Fruit fly (Drosophila melanogaster) whole organism, prepupa: ENCODE results near the gene Liprin-beta.
A peak's percentile ranks its signal among the peaks of the same experiment; 100 is the strongest.

Experiments used
- CG10631 ChIP-seq: fragments of 200-800 bp; sonication (Bioruptor generic); optimal IDR thresholded peaks from 2 replicates; lab custom pipeline; 2016; ENCODE audit warnings: missing biosample characterization, missing genetic modification characterization
- CG10669 ChIP-seq: fragments of 200-800 bp; sonication (Bioruptor generic); optimal IDR thresholded peaks from 3 replicates; lab custom pipeline; 2018; ENCODE audit warnings: missing biosample characterization, mild to moderate bottlenecking, missing genetic modification characterization, moderate library complexity
- CG11294 ChIP-seq: fragments of 200-800 bp; sonication (Bioruptor generic); IDR thresholded peaks from 2 replicates; pipeline ENCODE4 v1.3.6; 2022; ENCODE audit warnings: missing biosample characterization, missing genetic modification characterization
- CG1621 ChIP-seq: fragments of 200-800 bp; sonication (Bioruptor generic); optimal IDR thresholded peaks from 3 replicates; lab custom pipeline; 2018; ENCODE audit warnings: missing biosample characterization, mild to moderate bottlenecking, missing genetic modification characterization
- CG16779 ChIP-seq: fragments of 200-800 bp; sonication (Bioruptor generic); optimal IDR thresholded peaks from 3 replicates; lab custom pipeline; 2017; ENCODE audit warnings: missing biosample characterization, mild to moderate bottlenecking, missing genetic modification characterization
- CG31627 ChIP-seq: fragments of 200-800 bp; sonication (Bioruptor generic); optimal IDR thresholded peaks from 3 replicates; lab custom pipeline; 2016; ENCODE audit warnings: missing biosample characterization, missing genetic modification characterization
- CG34406 ChIP-seq: fragments of 200-800 bp; sonication (Bioruptor generic); optimal IDR thresholded peaks from 3 replicates; lab custom pipeline; 2016; ENCODE audit warnings: missing biosample characterization, missing genetic modification characterization
- CG3919 ChIP-seq: fragments of 200-800 bp; sonication (Bioruptor generic); optimal IDR thresholded peaks from 3 replicates; lab custom pipeline; 2016; ENCODE audit warnings: missing biosample characterization, missing genetic modification characterization
- CG6163 ChIP-seq: fragments of 200-800 bp; sonication (Bioruptor generic); IDR thresholded peaks from 3 replicates; pipeline ENCODE4 v1.3.6; 2022; ENCODE audit warnings: missing biosample characterization, missing genetic modification characterization
- CG6276 ChIP-seq: fragments of 200-800 bp; sonication (Bioruptor generic); optimal IDR thresholded peaks from 2 replicates; lab custom pipeline; 2017; ENCODE audit warnings: missing biosample characterization, mild to moderate bottlenecking, missing genetic modification characterization
- CG6808 ChIP-seq: fragments of 200-800 bp; sonication (Bioruptor generic); optimal IDR thresholded peaks from 3 replicates; lab custom pipeline; 2017; ENCODE audit warnings: missing biosample characterization, missing genetic modification characterization, mild to moderate bottlenecking, moderate library complexity, missing genetic modification reagents
- CG6854 ChIP-seq: fragments of 200-800 bp; sonication (Bioruptor generic); optimal IDR thresholded peaks from 2 replicates; lab custom pipeline; 2017; ENCODE audit warnings: missing biosample characterization, mild to moderate bottlenecking, missing genetic modification characterization
- CG7368 ChIP-seq: fragments of 200-800 bp; sonication (Bioruptor generic); optimal IDR thresholded peaks from 3 replicates; lab custom pipeline; 2016; ENCODE audit warnings: missing biosample characterization, missing genetic modification characterization
- CG8119 ChIP-seq: fragments of 200-800 bp; sonication (Bioruptor generic); IDR thresholded peaks from 3 replicates; pipeline ENCODE4 v1.3.6; 2022; ENCODE audit warnings: missing biosample characterization, missing genetic modification characterization
- CG8632 ChIP-seq: fragments of 200-800 bp; sonication (Bioruptor generic); optimal IDR thresholded peaks from 3 replicates; lab custom pipeline; 2016; ENCODE audit warnings: missing biosample characterization, missing genetic modification characterization
- Eip75B ChIP-seq: fragments of 200-800 bp; sonication (Bioruptor generic); optimal IDR thresholded peaks from 3 replicates; lab custom pipeline; 2016; ENCODE audit warnings: missing biosample characterization, missing genetic modification characterization
- Eip78C ChIP-seq: fragments of 200-800 bp; sonication (Bioruptor generic); peaks from one replicate; lab custom pipeline; 2016; ENCODE audit warnings: missing biosample characterization, missing genetic modification characterization
- Eip93F ChIP-seq: fragments of 200-800 bp; sonication (Bioruptor generic); optimal IDR thresholded peaks from 2 replicates; lab custom pipeline; 2016; ENCODE audit warnings: missing biosample characterization, mild to moderate bottlenecking, missing genetic modification characterization
- Ets21C ChIP-seq: fragments of 200-800 bp; sonication (Bioruptor generic); optimal IDR thresholded peaks from 3 replicates; lab custom pipeline; 2016; ENCODE audit warnings: missing biosample characterization, missing genetic modification characterization
- Ets96B ChIP-seq: fragments of 200-800 bp; optimal IDR thresholded peaks from 2 replicates; lab custom pipeline; 2019; ENCODE audit warnings: missing biosample characterization, mild to moderate bottlenecking, missing genetic modification characterization, moderate library complexity
- Hr39 ChIP-seq: fragments of 200-800 bp; sonication (Bioruptor generic); optimal IDR thresholded peaks from 2 replicates; lab custom pipeline; 2016; ENCODE audit warnings: missing biosample characterization, missing genetic modification characterization
- Hr4 ChIP-seq: fragments of 200-800 bp; sonication (Bioruptor generic); optimal IDR thresholded peaks from 3 replicates; lab custom pipeline; 2016; ENCODE audit warnings: missing biosample characterization, missing genetic modification characterization
- OdsH ChIP-seq: fragments of 200-800 bp; sonication (Bioruptor generic); optimal IDR thresholded peaks from 3 replicates; lab custom pipeline; 2016; ENCODE audit warnings: missing biosample characterization, missing genetic modification characterization
- Sox15 ChIP-seq: fragments of 200-800 bp; sonication (Bioruptor generic); optimal IDR thresholded peaks from 3 replicates; lab custom pipeline; 2016; ENCODE audit warnings: missing biosample characterization, missing genetic modification characterization
- achi ChIP-seq: fragments of 200-800 bp; sonication (Bioruptor generic); optimal IDR thresholded peaks from 3 replicates; lab custom pipeline; 2016; ENCODE audit warnings: missing biosample characterization, missing genetic modification characterization
- acj6 ChIP-seq: fragments of 200-800 bp; sonication (Bioruptor generic); optimal IDR thresholded peaks from 3 replicates; lab custom pipeline; 2016; ENCODE audit warnings: missing biosample characterization, missing genetic modification characterization
- dac ChIP-seq: fragments of 200-800 bp; sonication (Bioruptor generic); optimal IDR thresholded peaks from 2 replicates; lab custom pipeline; 2017; ENCODE audit warnings: missing biosample characterization, mild to moderate bottlenecking, missing genetic modification characterization
- dsx ChIP-seq: fragments of 200-800 bp; optimal IDR thresholded peaks from 3 replicates; lab custom pipeline; 2019; ENCODE audit warnings: missing biosample characterization, mild to moderate bottlenecking, missing genetic modification characterization, moderate library complexity; ENCODE audit not compliant: poor library complexity, severe bottlenecking
- eg ChIP-seq: fragments of 200-800 bp; sonication (Bioruptor generic); IDR thresholded peaks from 3 replicates; pipeline ENCODE4 v1.3.6; 2022; ENCODE audit warnings: missing biosample characterization, missing genetic modification characterization
- fkh ChIP-seq: fragments of 200-800 bp; sonication (Bioruptor generic); optimal IDR thresholded peaks from 3 replicates; lab custom pipeline; 2017; ENCODE audit warnings: missing biosample characterization, mild to moderate bottlenecking, missing genetic modification characterization, moderate library complexity
- salr ChIP-seq, 2 experiments: fragments of 200-800 bp; sonication (Bioruptor generic); optimal IDR thresholded peaks; 3 replicates each; lab custom pipeline; 2016 to 2018; ENCODE audit warnings: missing biosample characterization in 2 of 2, missing genetic modification characterization in 2 of 2, mild to moderate bottlenecking in 1 of 2
- spab ChIP-seq: fragments of 200-800 bp; sonication (Bioruptor generic); optimal IDR thresholded peaks from 2 replicates; lab custom pipeline; 2017; ENCODE audit warnings: missing biosample characterization, mild to moderate bottlenecking, missing genetic modification characterization, missing genetic modification reagents
- svp ChIP-seq: fragments of 200-800 bp; sonication (Bioruptor generic); peaks from one replicate; lab custom pipeline; 2016; ENCODE audit warnings: missing biosample characterization, missing genetic modification characterization
- vri ChIP-seq: fragments of 200-800 bp; sonication (Bioruptor generic); optimal IDR thresholded peaks from 3 replicates; lab custom pipeline; 2016; ENCODE audit warnings: missing biosample characterization, mild to moderate bottlenecking, missing genetic modification characterization

Gene Liprin-beta

DNA sequence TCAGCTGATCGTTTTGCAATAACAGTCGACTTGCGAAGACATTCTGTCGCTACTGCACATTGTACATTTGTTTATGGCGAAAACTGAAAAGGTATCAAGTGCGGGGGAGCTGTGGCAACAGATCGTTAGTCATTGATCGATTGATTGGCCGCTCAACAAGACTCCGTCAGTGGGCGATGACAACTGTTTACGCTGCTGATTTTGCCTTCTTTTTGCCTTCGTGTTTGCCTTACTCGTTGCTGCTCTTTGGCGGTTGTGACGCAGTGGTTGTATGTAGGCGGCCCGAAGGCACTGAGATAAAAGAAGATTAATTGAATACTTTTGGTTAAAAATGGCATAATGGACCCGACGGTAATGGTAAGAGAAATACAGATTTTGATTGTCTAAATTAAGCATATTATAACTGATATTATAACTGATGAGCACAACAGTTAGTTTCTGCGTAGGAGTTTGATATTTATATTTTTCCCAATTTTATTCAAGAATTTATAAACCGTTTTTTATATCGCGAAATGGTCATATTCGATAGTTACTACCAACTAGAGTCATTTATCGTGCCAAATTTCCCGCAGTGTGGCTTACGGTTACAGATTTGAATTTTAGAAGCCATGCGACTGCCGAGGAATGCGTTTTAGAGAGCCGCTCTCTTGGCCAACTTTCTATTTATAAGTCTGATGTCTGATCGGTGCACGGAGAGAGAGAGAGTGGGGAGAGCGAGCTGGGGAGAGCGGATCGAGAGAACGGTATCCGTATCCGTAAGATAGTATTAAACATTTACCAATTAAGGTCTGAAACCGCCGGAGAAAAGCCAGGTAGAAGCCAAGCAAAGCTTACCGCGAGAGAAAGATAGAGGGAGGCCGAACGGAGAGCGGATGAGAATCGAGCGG, 36.2 kb upstream of the Liprin-beta start (continued):
- TF ChIP-seq spab (peak; percentile 93), fkh (GFP tag; lab: Kevin White, UChicago) (peak; percentile 75), eg (GFP tag; lab: Robert Waterston, UW) (peak; percentile 94), CG6854 (GFP tag; lab: Kevin White, UChicago) (no peak), Hr39 (GFP tag; lab: Kevin White, UChicago) (peak; percentile 76), CG7368 (GFP tag; lab: Kevin White, UChicago) (peak; percentile 76), Eip93F (GFP tag; lab: Kevin White, UChicago) (peak; percentile 63), CG10631 (GFP tag; lab: Kevin White, UChicago) (peak; percentile 93), salr (GFP tag; optimal IDR thresholded peaks at IDR 0.05; lab: Kevin White, UChicago) (peak; percentile 77 to 98), CG1621 (tag; lab: Kevin White, UChicago) (peak; percentile 84), CG10669 (GFP tag; lab: Kevin White, UChicago) (peak; percentile 89), CG6808 (peak; percentile 90), CG6276 (peak; percentile 97), vri (peak; percentile 62), dsx (GFP tag; lab: Kevin White, UChicago) (peak; percentile 88), Ets21C (GFP tag; lab: Kevin White, UChicago) (peak; percentile 69), OdsH (GFP tag; lab: Kevin White, UChicago) (peak; percentile 95), Ets96B (tag; lab: Kevin White, UChicago) (peak; percentile 90), Eip75B (peak; percentile 91), Sox15 (GFP tag; lab: Kevin White, UChicago) (peak; percentile 80), acj6 (GFP tag; lab: Kevin White, UChicago) (peak; percentile 95), CG31627 (GFP tag; lab: Kevin White, UChicago) (peak; percentile 76), CG11294 (GFP tag; lab: Robert Waterston, UW) (peak; percentile 89), dac (GFP tag; lab: Kevin White, UChicago) (peak; percentile 88)
- TF ChIP-seq, all 60 proteins: peak for 58

DNA sequence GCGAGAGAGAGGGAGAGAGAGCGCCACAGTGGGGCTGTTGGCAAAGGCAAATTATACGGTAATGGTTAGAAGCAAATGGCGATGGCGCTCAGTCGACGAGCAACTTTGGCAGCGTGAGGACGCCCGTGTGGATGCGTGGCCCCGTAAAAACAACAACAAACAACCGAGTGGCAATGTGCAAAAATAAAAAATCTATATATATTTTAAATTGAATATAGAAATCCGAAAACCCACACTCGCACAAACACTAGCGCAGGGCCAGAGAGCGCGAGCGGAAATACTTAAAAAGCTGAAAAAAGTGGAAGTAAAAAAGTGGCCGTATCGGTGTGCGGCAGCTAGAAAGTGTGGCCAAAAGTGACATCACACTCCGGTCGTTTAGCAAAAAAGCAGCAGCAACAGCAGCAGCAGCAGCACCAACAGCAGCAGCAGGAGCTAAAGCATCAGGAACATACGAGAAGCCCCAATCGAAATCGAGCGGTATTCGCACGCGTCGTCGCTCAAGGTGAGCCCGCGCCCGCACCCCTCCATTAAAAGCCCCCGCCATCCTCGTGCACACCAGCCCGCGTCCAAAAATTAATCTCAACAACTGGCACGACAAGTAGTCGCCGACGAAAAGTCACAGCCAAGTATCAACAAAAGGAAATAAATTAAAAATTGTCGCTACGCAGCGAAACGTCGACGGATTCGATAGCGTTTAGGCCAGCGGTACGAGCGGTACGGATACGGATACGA, 35.4 kb upstream of the Liprin-beta start, which contains the start of gene stv:
Gene stv (plus strand): TSS at position 89 of the 732 bp plus-strand sequence.
- no peak for TF ChIP-seq CG11294 (GFP tag; lab: Robert Waterston, UW)
- TF ChIP-seq CG34406 (GFP tag; lab: Kevin White, UChicago) = no peak
- TF ChIP-seq CG6163 (GFP tag; lab: Robert Waterston, UW) = peak; percentile 50; the same call in 1 of the 3 replicates
- TF ChIP-seq CG8119 (GFP tag; lab: Robert Waterston, UW) = peak; percentile 33; the same call in 2 of the 3 replicates
- TF ChIP-seq CG3919 (GFP tag; lab: Kevin White, UChicago) = no peak
- TF ChIP-seq salr (GFP tag; optimal IDR thresholded peaks at IDR 0.05; lab: Kevin White, UChicago) = no peak
- TF ChIP-seq Eip78C (GFP tag; lab: Kevin White, UChicago) = peak; percentile 77
- no peak for TF ChIP-seq CG16779 (tag; lab: Kevin White, UChicago)
- no peak for TF ChIP-seq CG10631 (GFP tag; lab: Kevin White, UChicago)
- peak; percentile 47 for TF ChIP-seq vri
- no peak for TF ChIP-seq achi
- peak; percentile 35 for TF ChIP-seq CG1621 (tag; lab: Kevin White, UChicago)
- peak; percentile 23; the same call in 1 of the 3 replicates for TF ChIP-seq eg (GFP tag; lab: Robert Waterston, UW)
- no peak for TF ChIP-seq CG8632 (GFP tag; lab: Kevin White, UChicago)
- TF ChIP-seq spab = no peak
- peak; percentile 15 for TF ChIP-seq CG6854 (GFP tag; lab: Kevin White, UChicago)
- TF ChIP-seq Hr4 (GFP tag; lab: Kevin White, UChicago) = no peak
- peak; percentile 68 for TF ChIP-seq svp
- no peak for TF ChIP-seq dac (GFP tag; lab: Kevin White, UChicago)
